Worm (Caenorhabditis elegans) whole organism, early embryonic: Measurements from ENCODE around the gene Y43C5B.3.

Source experiments
- B0310.2 ChIP-seq: sonication (generic microtip); optimal IDR thresholded peaks from 2 replicates; lab custom pipeline; 2016; ENCODE audit warnings: mild to moderate bottlenecking, missing genetic modification characterization, missing compliant biosample characterization
- ama-1 ChIP-seq: fragments of 150-350 bp; optimal IDR thresholded peaks from 2 replicates; lab custom pipeline; 2014
- flt-1 ChIP-seq: fragments of 200-800 bp; sonication (Bioruptor generic); IDR thresholded peaks from 2 replicates; pipeline ENCODE4 v1.3.6; 2022; ENCODE audit warnings: missing genetic modification characterization, missing compliant biosample characterization
- hnd-1 ChIP-seq: sonication (generic microtip); optimal IDR thresholded peaks from 2 replicates; lab custom pipeline; 2016; ENCODE audit warnings: missing genetic modification characterization, missing compliant biosample characterization
- tbx-11 ChIP-seq: fragments of 200-800 bp; sonication (Bioruptor generic); IDR thresholded peaks from 2 replicates; pipeline ENCODE4 v1.3.6; 2022; ENCODE audit warnings: missing genetic modification characterization, missing compliant biosample characterization
- tra-4 ChIP-seq: sonication (generic microtip); optimal IDR thresholded peaks from 2 replicates; lab custom pipeline; 2017; ENCODE audit warnings: missing genetic modification characterization, missing compliant biosample characterization

ce11 chrIV:10387113-10387512 lies 36.7 kb downstream of the Y43C5B.3 start, which contains the start of gene nfu-1:
- no peak for TF ChIP-seq ama-1
- no peak for TF ChIP-seq tbx-11 (GFP tag; lab: Robert Waterston, UW)
- TF ChIP-seq flt-1, result no peak
- no peak for TF ChIP-seq tra-4
- no peak for TF ChIP-seq hnd-1
- TF ChIP-seq B0310.2 (tag; lab: Kevin White, UChicago), result no peak
